Fruit fly (Drosophila melanogaster): ENCODE results near the gene Ank2.

Ank2 gene

dm6 chr3L:7632540-7633263 lies 85.5 kb downstream of the Ank2 start (continued):
- TF ChIP-seq CG32006 (GFP tag; optimal IDR thresholded peaks at IDR 0.05) (peak; percentile 83), pdm3 (GFP tag; optimal IDR thresholded peaks at IDR 0.05) (peak; percentile 47), Hr39 (GFP tag; optimal IDR thresholded peaks at IDR 0.05) (no peak), net (GFP tag; optimal IDR thresholded peaks at IDR 0.05) (peak; percentile 58), Eip78C (GFP tag) (peak; percentile 87), Ets96B (tag; optimal IDR thresholded peaks at IDR 0.05) (peak; percentile 61), achi (GFP tag; optimal IDR thresholded peaks at IDR 0.05) (peak; percentile 46), eg (GFP tag; IDR thresholded peaks at IDR 0.05) (peak; percentile 70), cyc (GFP tag; optimal IDR thresholded peaks at IDR 0.05) (no peak), fkh (GFP tag; optimal IDR thresholded peaks at IDR 0.05) (no peak), Met (GFP tag; optimal IDR thresholded peaks at IDR 0.05) (no peak), vri (GFP tag; optimal IDR thresholded peaks at IDR 0.05) (no peak), CG3032 (tag; optimal IDR thresholded peaks at IDR 0.05) (peak; percentile 59), Sox102F (GFP tag; optimal IDR thresholded peaks at IDR 0.05) (no peak), fd59A (GFP tag; optimal IDR thresholded peaks at IDR 0.05) (peak; percentile 39), CG4318 (GFP tag; optimal IDR thresholded peaks at IDR 0.05) (peak; percentile 28), CG31627 (GFP tag; optimal IDR thresholded peaks at IDR 0.05) (no peak), Hr4 (GFP tag; optimal IDR thresholded peaks at IDR 0.05) (peak; percentile 78), CG11762 (GFP tag; optimal IDR thresholded peaks at IDR 0.05; ENCODE audit: insufficient read depth) (peak; percentile 12), CG15336 (GFP tag; IDR thresholded peaks at IDR 0.05) (peak; percentile 82), lz (GFP tag; optimal IDR thresholded peaks at IDR 0.05) (no peak), Gug (GFP tag; IDR thresholded peaks at IDR 0.05) (peak; percentile 51), Blimp-1 (GFP tag; optimal IDR thresholded peaks at IDR 0.05) (no peak), CG3919 (GFP tag; optimal IDR thresholded peaks at IDR 0.05) (peak; percentile 49), esn (GFP tag; optimal IDR thresholded peaks at IDR 0.05) (no peak), CG11902 (GFP tag; optimal IDR thresholded peaks at IDR 0.05) (no peak), Eip75B (GFP tag; optimal IDR thresholded peaks at IDR 0.05) (peak; percentile 38), CG6854 (GFP tag; optimal IDR thresholded peaks at IDR 0.05) (no peak), Sox15 (GFP tag; optimal IDR thresholded peaks at IDR 0.05) (no peak), CG10669 (GFP tag; optimal IDR thresholded peaks at IDR 0.05) (peak; percentile 60)

DNA sequence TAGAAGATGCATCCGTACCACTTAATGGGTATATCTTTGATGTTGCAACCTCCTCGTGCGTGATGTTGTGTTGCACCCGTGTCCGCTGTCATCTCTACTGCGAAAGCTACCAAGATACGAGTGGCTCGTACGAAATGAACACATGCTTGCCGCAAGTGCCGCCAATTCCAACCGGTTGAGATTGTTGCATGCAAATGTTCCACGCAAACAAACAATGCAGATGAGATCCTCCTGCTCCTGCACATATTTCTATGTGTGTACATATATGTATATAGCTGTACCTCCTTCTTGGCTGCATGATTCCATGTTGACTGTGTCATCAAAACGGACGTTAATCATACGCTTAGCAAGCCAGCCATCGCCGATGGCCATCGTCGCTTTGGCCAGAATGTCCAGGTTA lies 88.1 kb downstream of the Ank2 start:
- TF ChIP-seq Eip78C (GFP tag) = peak; percentile 30
- peak; percentile 51 for TF ChIP-seq dsx (GFP tag; optimal IDR thresholded peaks at IDR 0.05; ENCODE audit: poor library complexity, severe bottlenecking)
- no peak for TF ChIP-seq Hr4 (GFP tag; optimal IDR thresholded peaks at IDR 0.05)
- TF ChIP-seq ss (GFP tag; optimal IDR thresholded peaks at IDR 0.05) = peak in 1 of 2 experiments; percentile 82
- no peak for TF ChIP-seq CG3032 (tag; optimal IDR thresholded peaks at IDR 0.05)

DNA sequence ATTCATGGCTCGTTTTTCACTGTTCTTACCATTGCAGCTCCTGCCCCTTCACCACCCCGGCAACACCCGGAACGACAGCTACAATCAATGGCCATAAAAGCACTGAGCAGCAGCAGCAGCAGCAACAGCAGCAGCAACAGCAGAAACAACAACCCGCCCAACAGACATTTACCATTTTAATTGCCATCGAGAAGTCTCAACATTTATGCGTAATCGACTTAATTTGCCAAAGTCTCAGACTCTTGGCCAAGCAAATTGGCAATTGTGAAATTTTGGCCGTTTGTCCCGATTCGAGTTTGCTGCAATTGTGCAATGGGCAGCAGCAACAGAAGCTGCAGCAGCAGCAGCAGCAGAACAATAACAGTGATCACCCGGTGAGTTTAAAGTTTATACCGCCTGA lies 93.6 kb downstream of the Ank2 start:
- TF ChIP-seq fd59A (GFP tag; optimal IDR thresholded peaks at IDR 0.05) = no peak
- peak; percentile 12 for TF ChIP-seq Eip78C (GFP tag)

DNA sequence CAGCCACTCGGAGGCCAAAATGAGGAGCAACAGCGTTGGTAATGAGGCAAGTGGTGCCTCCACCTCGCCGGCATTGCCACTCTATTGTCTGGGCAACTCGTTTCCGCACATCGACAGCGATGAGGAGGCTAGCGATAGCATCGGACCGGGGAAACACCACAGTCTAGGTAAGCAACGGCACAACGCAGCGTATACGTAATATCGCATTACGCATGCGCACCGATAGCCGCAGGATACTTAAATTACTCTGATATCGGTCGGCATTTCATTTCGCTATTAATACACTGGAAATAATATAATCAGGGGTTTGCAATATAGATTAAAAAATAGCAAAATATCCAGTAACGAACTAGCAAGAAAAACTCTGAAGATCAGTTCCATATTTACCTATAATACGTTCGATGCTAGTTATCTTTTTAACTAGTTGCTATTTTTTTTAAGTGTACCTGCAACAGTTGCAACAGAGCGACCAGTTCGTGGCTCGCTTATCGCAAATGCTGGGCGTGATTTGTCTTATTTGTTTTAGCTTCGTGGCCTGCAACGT lies 100.7 kb downstream of the Ank2 start:
- TF ChIP-seq CG6808 (GFP tag; optimal IDR thresholded peaks at IDR 0.05) (no peak), CG1621 (tag; optimal IDR thresholded peaks at IDR 0.05) (no peak), CG32006 (GFP tag; optimal IDR thresholded peaks at IDR 0.05) (no peak), Blimp-1 (GFP tag; optimal IDR thresholded peaks at IDR 0.05) (no peak), OdsH (GFP tag; optimal IDR thresholded peaks at IDR 0.05) (no peak), CG31627 (GFP tag; optimal IDR thresholded peaks at IDR 0.05) (no peak), vri (GFP tag; optimal IDR thresholded peaks at IDR 0.05) (no peak), CG4318 (GFP tag; optimal IDR thresholded peaks at IDR 0.05) (no peak), CG9139 (GFP tag; optimal IDR thresholded peaks at IDR 0.05) (no peak), CG34406 (GFP tag; optimal IDR thresholded peaks at IDR 0.05) (no peak), CG11294 (GFP tag; IDR thresholded peaks at IDR 0.05) (peak; percentile 56; the same call in 1 of the 2 replicates), Eip93F (GFP tag; optimal IDR thresholded peaks at IDR 0.05) (no peak), Lpt (GFP tag; optimal IDR thresholded peaks at IDR 0.05) (peak; percentile 51), CG10631 (GFP tag; optimal IDR thresholded peaks at IDR 0.05) (no peak), fd59A (GFP tag; optimal IDR thresholded peaks at IDR 0.05) (no peak), Eip75B (GFP tag; optimal IDR thresholded peaks at IDR 0.05) (peak; percentile 22), CG3919 (GFP tag; optimal IDR thresholded peaks at IDR 0.05) (peak; percentile 30), Ets96B (tag; optimal IDR thresholded peaks at IDR 0.05) (no peak), CG7368 (GFP tag; optimal IDR thresholded peaks at IDR 0.05) (no peak), achi (GFP tag; optimal IDR thresholded peaks at IDR 0.05) (no peak), CG6163 (GFP tag; IDR thresholded peaks at IDR 0.05) (peak; percentile 75), CG8119 (GFP tag; IDR thresholded peaks at IDR 0.05) (no peak)
